Fruit fly (Drosophila melanogaster) whole organism, embryonic: Measurements from ENCODE around the gene Plod.
A peak's percentile ranks its signal among the peaks of the same experiment; 100 is the strongest.

ENCODE experiments used
- CG10321 ChIP-seq: fragments of 200-800 bp; sonication (Bioruptor generic); IDR thresholded peaks from 2 replicates; pipeline ENCODE4 v1.3.6; 2022; ENCODE audit warnings: missing biosample characterization, missing genetic modification characterization
- CG10543 ChIP-seq: fragments of 200-800 bp; sonication (Bioruptor generic); optimal IDR thresholded peaks from 3 replicates; lab custom pipeline; 2017; ENCODE audit warnings: missing biosample characterization, mild to moderate bottlenecking, missing genetic modification characterization, moderate library complexity
- CG10979 ChIP-seq: fragments of 200-800 bp; sonication (Bioruptor generic); optimal IDR thresholded peaks from 2 replicates; lab custom pipeline; 2018; ENCODE audit warnings: missing biosample characterization, mild to moderate bottlenecking, missing genetic modification characterization, moderate library complexity
- CG12769 ChIP-seq: fragments of 200-800 bp; sonication (Bioruptor generic); optimal IDR thresholded peaks from 2 replicates; lab custom pipeline; 2019; ENCODE audit warnings: missing biosample characterization, mild to moderate bottlenecking, missing genetic modification characterization, moderate library complexity
- CG13296 ChIP-seq: fragments of 200-800 bp; sonication (Bioruptor generic); optimal IDR thresholded peaks from 3 replicates; lab custom pipeline; 2018; ENCODE audit warnings: missing biosample characterization, mild to moderate bottlenecking, missing genetic modification characterization
- CG14050 ChIP-seq: fragments of 200-800 bp; sonication (Bioruptor generic); IDR thresholded peaks from 3 replicates; pipeline ENCODE4 v1.3.6; 2022; ENCODE audit warnings: missing biosample characterization, missing genetic modification characterization
- CG14860 ChIP-seq: fragments of 200-800 bp; sonication (Bioruptor generic); IDR thresholded peaks from 3 replicates; pipeline ENCODE4 v1.3.6; 2022; ENCODE audit warnings: missing biosample characterization, missing genetic modification characterization; ENCODE audit not compliant: partially characterized antibody
- CG15269 ChIP-seq: fragments of 200-800 bp; sonication (Bioruptor generic); optimal IDR thresholded peaks from 2 replicates; lab custom pipeline; 2018; ENCODE audit warnings: missing biosample characterization, mild to moderate bottlenecking, missing genetic modification characterization, moderate library complexity
- CG1603 ChIP-seq: fragments of 200-800 bp; sonication (Bioruptor generic); optimal IDR thresholded peaks from 2 replicates; lab custom pipeline; 2019; ENCODE audit warnings: missing biosample characterization, mild to moderate bottlenecking, missing genetic modification characterization, moderate library complexity
- CG17328 ChIP-seq: fragments of 200-800 bp; sonication (Bioruptor generic); IDR thresholded peaks from 2 replicates; pipeline ENCODE4 v1.3.6; 2022; ENCODE audit warnings: missing biosample characterization, missing genetic modification characterization
- CG17802 ChIP-seq: fragments of 200-800 bp; sonication (Bioruptor generic); optimal IDR thresholded peaks from 2 replicates; lab custom pipeline; 2018; ENCODE audit warnings: missing biosample characterization, mild to moderate bottlenecking, missing genetic modification characterization, moderate library complexity
- CG18476 ChIP-seq: fragments of 200-800 bp; sonication (Bioruptor generic); optimal IDR thresholded peaks from 2 replicates; lab custom pipeline; 2016; ENCODE audit warnings: missing biosample characterization, mild to moderate bottlenecking, missing genetic modification characterization
- CG18599 ChIP-seq: fragments of 200-800 bp; sonication (Bioruptor generic); optimal IDR thresholded peaks from 3 replicates; lab custom pipeline; 2017; ENCODE audit warnings: missing biosample characterization, missing genetic modification characterization, mild to moderate bottlenecking, moderate library complexity, missing genetic modification reagents
- CG2202 ChIP-seq: fragments of 200-800 bp; sonication (Bioruptor generic); optimal IDR thresholded peaks from 2 replicates; lab custom pipeline; 2018; ENCODE audit warnings: missing biosample characterization, mild to moderate bottlenecking, missing genetic modification characterization
- CG31388 ChIP-seq: fragments of 200-800 bp; sonication (Bioruptor generic); optimal IDR thresholded peaks from 2 replicates; lab custom pipeline; 2016; ENCODE audit warnings: missing biosample characterization, missing genetic modification characterization
- CG43689 ChIP-seq: fragments of 200-800 bp; sonication (Bioruptor generic); IDR thresholded peaks from 2 replicates; pipeline ENCODE4 v1.3.6; 2022; ENCODE audit warnings: missing biosample characterization, missing genetic modification characterization
- CG5180 ChIP-seq: fragments of 200-800 bp; sonication (Bioruptor generic); optimal IDR thresholded peaks from 3 replicates; lab custom pipeline; 2017; ENCODE audit warnings: missing biosample characterization, missing genetic modification characterization, mild to moderate bottlenecking, moderate library complexity, missing genetic modification reagents
- CG6272 ChIP-seq: fragments of 200-800 bp; sonication (Bioruptor generic); IDR thresholded peaks from 2 replicates; pipeline ENCODE4 v1.3.6; 2022; ENCODE audit warnings: missing biosample characterization, missing genetic modification characterization
- CG6689 ChIP-seq: fragments of 200-800 bp; sonication (Bioruptor generic); IDR thresholded peaks from 2 replicates; pipeline ENCODE4 v1.3.6; 2022; ENCODE audit warnings: missing biosample characterization, missing genetic modification characterization
- CG6813 ChIP-seq: fragments of 200-800 bp; sonication (Bioruptor generic); optimal IDR thresholded peaks from 2 replicates; lab custom pipeline; 2017; ENCODE audit warnings: missing biosample characterization, missing genetic modification characterization, mild to moderate bottlenecking, moderate library complexity, missing genetic modification reagents
- CG8290 ChIP-seq, 3 experiments: fragments of 200-800 bp; sonication (Bioruptor generic); optimal IDR thresholded peaks; 2 replicates each; lab custom pipeline; 2016 to 2019; ENCODE audit warnings: missing biosample characterization in 3 of 3, missing genetic modification characterization in 3 of 3, mild to moderate bottlenecking in 2 of 3, moderate library complexity in 1 of 3
- CG9215 ChIP-seq: fragments of 200-800 bp; sonication (Bioruptor generic); IDR thresholded peaks from 2 replicates; pipeline ENCODE4 v1.3.6; 2022; ENCODE audit warnings: missing biosample characterization, missing genetic modification characterization
- Dad ChIP-seq: fragments of 200-800 bp; sonication (Bioruptor generic); optimal IDR thresholded peaks from 3 replicates; lab custom pipeline; 2016; ENCODE audit warnings: missing biosample characterization, missing genetic modification characterization
- Dbx ChIP-seq: fragments of 200-800 bp; sonication (Bioruptor generic); IDR thresholded peaks from 3 replicates; pipeline ENCODE4 v1.3.6; 2022; ENCODE audit warnings: missing biosample characterization, missing genetic modification characterization
- HmgZ ChIP-seq: fragments of 200-800 bp; sonication (Bioruptor generic); optimal IDR thresholded peaks from 2 replicates; lab custom pipeline; 2018; ENCODE audit warnings: missing biosample characterization, mild to moderate bottlenecking, missing genetic modification characterization
- Hr3 ChIP-seq: fragments of 200-800 bp; sonication (Bioruptor generic); optimal IDR thresholded peaks from 3 replicates; lab custom pipeline; 2016; ENCODE audit warnings: missing biosample characterization, missing genetic modification characterization
- Hr51 ChIP-seq, 2 experiments: fragments of 200-800 bp; sonication (Bioruptor generic); optimal IDR thresholded peaks; 2 replicates in 1 of 2; 3 replicates in 1 of 2; lab custom pipeline; 2016 to 2018; ENCODE audit warnings: missing biosample characterization in 2 of 2, missing genetic modification characterization in 2 of 2, mild to moderate bottlenecking in 1 of 2, moderate library complexity in 1 of 2
- Lim3 ChIP-seq: fragments of 200-800 bp; sonication (Bioruptor generic); IDR thresholded peaks from 2 replicates; pipeline ENCODE4 v1.3.6; 2022; ENCODE audit warnings: missing biosample characterization, missing genetic modification characterization
- Scr ChIP-seq: fragments of 200-800 bp; sonication (Bioruptor generic); IDR thresholded peaks from 2 replicates; pipeline ENCODE4 v1.3.6; 2022; ENCODE audit warnings: missing biosample characterization, missing genetic modification characterization; ENCODE audit not compliant: partially characterized antibody
- bcd ChIP-seq: fragments of 200-800 bp; sonication (Bioruptor generic); optimal IDR thresholded peaks from 2 replicates; lab custom pipeline; 2017; ENCODE audit warnings: missing biosample characterization, mild to moderate bottlenecking, missing genetic modification characterization
- chinmo ChIP-seq: fragments of 200-800 bp; sonication (Bioruptor generic); IDR thresholded peaks from 4 replicates; pipeline ENCODE4 v1.3.6; 2022; ENCODE audit warnings: missing biosample characterization, missing genetic modification characterization; ENCODE audit not compliant: partially characterized antibody
- chm ChIP-seq: fragments of 200-800 bp; sonication (Bioruptor generic); IDR thresholded peaks from 2 replicates; pipeline ENCODE4 v1.3.6; 2022; ENCODE audit warnings: missing biosample characterization, missing genetic modification characterization
- disco-r ChIP-seq: fragments of 200-800 bp; sonication (Bioruptor generic); optimal IDR thresholded peaks from 2 replicates; lab custom pipeline; 2016; ENCODE audit warnings: missing biosample characterization, missing genetic modification characterization
- ems ChIP-seq: fragments of 200-800 bp; sonication (Bioruptor generic); optimal IDR thresholded peaks from 3 replicates; lab custom pipeline; 2016; ENCODE audit warnings: missing biosample characterization, missing genetic modification characterization
- ewg ChIP-seq: fragments of 200-800 bp; sonication (Bioruptor generic); optimal IDR thresholded peaks from 3 replicates; lab custom pipeline; 2017; ENCODE audit warnings: mild to moderate bottlenecking, missing biosample characterization, missing genetic modification reagents, missing genetic modification characterization
- exex ChIP-seq: fragments of 200-800 bp; sonication (Bioruptor generic); optimal IDR thresholded peaks from 4 replicates; lab custom pipeline; 2018; ENCODE audit warnings: missing biosample characterization, mild to moderate bottlenecking, missing genetic modification characterization, moderate library complexity
- grau ChIP-seq: fragments of 200-800 bp; optimal IDR thresholded peaks from 3 replicates; lab custom pipeline; 2019; ENCODE audit warnings: missing biosample characterization, mild to moderate bottlenecking, missing genetic modification characterization, moderate library complexity
- grn ChIP-seq: fragments of 200-800 bp; sonication (Bioruptor generic); optimal IDR thresholded peaks from 3 replicates; lab custom pipeline; 2017; ENCODE audit warnings: missing biosample characterization, missing genetic modification characterization
- lab ChIP-seq: fragments of 200-800 bp; sonication (Bioruptor generic); optimal IDR thresholded peaks from 3 replicates; lab custom pipeline; 2017; ENCODE audit warnings: missing biosample characterization, missing genetic modification characterization, mild to moderate bottlenecking, moderate library complexity, missing genetic modification reagents
- lilli ChIP-seq: fragments of 200-800 bp; sonication (Bioruptor generic); optimal IDR thresholded peaks from 3 replicates; lab custom pipeline; 2016; ENCODE audit warnings: missing biosample characterization, missing genetic modification characterization
- nerfin-1 ChIP-seq: fragments of 200-800 bp; sonication (Bioruptor generic); optimal IDR thresholded peaks from 3 replicates; lab custom pipeline; 2019; ENCODE audit warnings: missing biosample characterization, mild to moderate bottlenecking, missing genetic modification characterization, moderate library complexity
- sc ChIP-seq, 3 experiments: fragments of >200 bp in 2 of 3; fragments of 200-800 bp in 1 of 3; sonication (Bioruptor generic) in 1 of 3; optimal IDR thresholded peaks; 2 replicates in 2 of 3; 3 replicates in 1 of 3; lab custom pipeline; 2017; ENCODE audit warnings: mild to moderate bottlenecking in 1 of 3, missing biosample characterization in 1 of 3, missing genetic modification characterization in 1 of 3, missing genetic modification reagents in 1 of 3
- sd ChIP-seq: fragments of 200-800 bp; sonication (Bioruptor generic); optimal IDR thresholded peaks from 3 replicates; lab custom pipeline; 2018; ENCODE audit warnings: missing biosample characterization, mild to moderate bottlenecking, missing genetic modification characterization, moderate library complexity
- sens ChIP-seq: fragments of 200-800 bp; sonication (Bioruptor generic); peaks from one replicate; lab custom pipeline; 2016; ENCODE audit warnings: missing biosample characterization, missing genetic modification characterization
- sob ChIP-seq: fragments of 200-800 bp; sonication (Bioruptor generic); IDR thresholded peaks from 2 replicates; pipeline ENCODE4 v1.3.6; 2022; ENCODE audit warnings: missing biosample characterization, missing genetic modification characterization
- sug ChIP-seq: fragments of 200-800 bp; optimal IDR thresholded peaks from 2 replicates; lab custom pipeline; 2019; ENCODE audit warnings: missing biosample characterization, mild to moderate bottlenecking, missing genetic modification characterization, moderate library complexity
- tgo ChIP-seq: fragments of 200-800 bp; sonication (Bioruptor generic); IDR thresholded peaks from 3 replicates; pipeline ENCODE4 v1.3.6; 2022; ENCODE audit warnings: missing biosample characterization, missing genetic modification characterization
- tll ChIP-seq, 2 experiments: fragments of 200-800 bp in 1 of 2; fragments of >200 bp in 1 of 2; sonication (Bioruptor generic) in 1 of 2; optimal IDR thresholded peaks; 2 replicates each; lab custom pipeline; 2017 to 2019; ENCODE audit warnings: missing biosample characterization in 2 of 2, missing genetic modification characterization in 2 of 2, mild to moderate bottlenecking in 1 of 2, moderate library complexity in 1 of 2
- vvl ChIP-seq: fragments of 200-800 bp; sonication (Bioruptor generic); IDR thresholded peaks from 2 replicates; pipeline ENCODE4 v1.3.6; 2022; ENCODE audit warnings: missing biosample characterization, missing genetic modification characterization

Gene Plod

dm6 chr3L:11239191-11239641, 33.4 kb upstream of the Plod start:
- TF ChIP-seq CG13296 (GFP tag; lab: Kevin White, UChicago): no peak
- no peak for TF ChIP-seq sc (optimal IDR thresholded peaks at IDR 0.05; lab: Kevin White, UChicago)
- no peak for TF ChIP-seq sc (GFP tag; optimal IDR thresholded peaks at IDR 0.05; lab: Kevin White, UChicago)
- TF ChIP-seq lab: peak; percentile 49
- peak; percentile 88; the same call in 3 of the 4 replicates for TF ChIP-seq chinmo
- peak; percentile 65 for TF ChIP-seq CG18599 (GFP tag; lab: Kevin White, UChicago)
- TF ChIP-seq Dbx (GFP tag; lab: Robert Waterston, UW): no peak
- TF ChIP-seq disco-r (GFP tag; lab: Kevin White, UChicago): no peak
- no peak for TF ChIP-seq CG8290 (GFP tag; optimal IDR thresholded peaks at IDR 0.05; lab: Kevin White, UChicago)
- peak in 1 of 2 experiments; percentile 47 for TF ChIP-seq CG8290 (tag; optimal IDR thresholded peaks at IDR 0.05; lab: Kevin White, UChicago)
- no peak for TF ChIP-seq lilli (GFP tag; lab: Kevin White, UChicago)
- no peak for TF ChIP-seq tgo (GFP tag; lab: Robert Waterston, UW)
- peak; percentile 16 for TF ChIP-seq sd (tag; lab: Kevin White, UChicago)
- no peak for TF ChIP-seq CG43689 (GFP tag; lab: Robert Waterston, UW)
- no peak for TF ChIP-seq ewg (GFP tag; lab: Kevin White, UChicago)
- TF ChIP-seq Lim3: peak; percentile 33; the same call in 1 of the 2 replicates
- peak; percentile 1 for TF ChIP-seq sens (GFP tag; lab: Kevin White, UChicago)
- TF ChIP-seq CG6689 (GFP tag; lab: Robert Waterston, UW): no peak
- TF ChIP-seq CG18476: no peak
- TF ChIP-seq CG9215 (GFP tag; lab: Robert Waterston, UW): no peak
- no peak for TF ChIP-seq CG2202 (tag; lab: Kevin White, UChicago)
- no peak for TF ChIP-seq nerfin-1 (tag; lab: Kevin White, UChicago)
- no peak for TF ChIP-seq CG1603 (tag; lab: Kevin White, UChicago)
- TF ChIP-seq CG31388 (GFP tag; lab: Kevin White, UChicago): no peak
- no peak for TF ChIP-seq CG10979 (tag; lab: Kevin White, UChicago)
- no peak for TF ChIP-seq Hr51 (GFP tag; optimal IDR thresholded peaks at IDR 0.05; lab: Kevin White, UChicago)
- no peak for TF ChIP-seq ems (GFP tag; lab: Kevin White, UChicago)
- no peak for TF ChIP-seq CG15269 (tag; lab: Kevin White, UChicago)
- peak; percentile 1 for TF ChIP-seq grau (tag; lab: Kevin White, UChicago)
- peak; percentile 56 for TF ChIP-seq vvl (GFP tag; lab: Robert Waterston, UW)
- TF ChIP-seq tll (GFP tag; optimal IDR thresholded peaks at IDR 0.05; lab: Kevin White, UChicago): no peak
- TF ChIP-seq CG6272 (GFP tag; lab: Robert Waterston, UW): no peak
- TF ChIP-seq sug (tag; lab: Kevin White, UChicago): peak; percentile 70
- TF ChIP-seq CG12769 (tag; lab: Kevin White, UChicago): peak; percentile 48
- no peak for TF ChIP-seq Hr3
- TF ChIP-seq CG10321 (GFP tag; lab: Robert Waterston, UW): no peak
- peak; percentile 99 for TF ChIP-seq exex (tag; lab: Kevin White, UChicago)
- peak; percentile 14 for TF ChIP-seq HmgZ (tag; lab: Kevin White, UChicago)
- TF ChIP-seq Scr: no peak
- TF ChIP-seq CG17328 (GFP tag; lab: Robert Waterston, UW): no peak
- TF ChIP-seq bcd (GFP tag; lab: Kevin White, UChicago): no peak
- TF ChIP-seq Dad: no peak
- peak; percentile 28; the same call in 1 of the 2 replicates for TF ChIP-seq sob (GFP tag; lab: Robert Waterston, UW)
- TF ChIP-seq CG10543: peak; percentile 51
- TF ChIP-seq CG17802 (tag; lab: Kevin White, UChicago): no peak
- TF ChIP-seq CG5180 (GFP tag; lab: Kevin White, UChicago): peak; percentile 64
- TF ChIP-seq CG14050 (GFP tag; lab: Robert Waterston, UW): no peak
- no peak for TF ChIP-seq CG14860 (GFP tag; lab: Robert Waterston, UW)
- TF ChIP-seq grn (GFP tag; lab: Kevin White, UChicago): peak; percentile 77
- TF ChIP-seq chm: no peak
- peak; percentile 1 for TF ChIP-seq CG6813 (GFP tag; lab: Kevin White, UChicago)
